Worm (Caenorhabditis elegans) whole organism, L1 larva: ENCODE data around the gene C24H11.1.

Experiments used
- C16A3.4 ChIP-seq: fragments of 150-350 bp; optimal IDR thresholded peaks from 2 replicates; lab custom pipeline; 2014; ENCODE audit warnings: missing biosample characterization, missing genetic modification characterization
- F16B12.6 ChIP-seq: fragments of 150-350 bp; optimal IDR thresholded peaks from 2 replicates; lab custom pipeline; 2014; ENCODE audit warnings: missing biosample characterization, missing genetic modification characterization
- aha-1 ChIP-seq: fragments of 150-350 bp; optimal IDR thresholded peaks from 2 replicates; lab custom pipeline; 2014; ENCODE audit warnings: missing biosample characterization, missing genetic modification characterization
- aly-2 ChIP-seq: fragments of 150-350 bp; optimal IDR thresholded peaks from 2 replicates; lab custom pipeline; 2014; ENCODE audit warnings: missing biosample characterization, missing genetic modification characterization
- ama-1 ChIP-seq: fragments of 150-350 bp; optimal IDR thresholded peaks from 2 replicates; lab custom pipeline; 2014
- ceh-8 ChIP-seq: fragments of 200-800 bp; sonication (Bioruptor generic); optimal IDR thresholded peaks from 2 replicates; lab custom pipeline; 2018; ENCODE audit warnings: mild to moderate bottlenecking, missing genetic modification characterization, moderate library complexity, missing compliant biosample characterization
- ceh-88 ChIP-seq: fragments of 200-800 bp; sonication (Bioruptor generic); IDR thresholded peaks from 2 replicates; pipeline ENCODE4 v1.3.6; 2022; ENCODE audit warnings: missing genetic modification characterization, missing compliant biosample characterization
- dpl-1 ChIP-seq, 3 experiments: fragments of 150-350 bp in 2 of 3; sonication (generic microtip) in 1 of 3; optimal IDR thresholded peaks; 2 replicates each; lab custom pipeline; 2014 to 2017; ENCODE audit warnings: missing biosample characterization in 3 of 3, missing genetic modification characterization in 3 of 3, missing genetic modification reagents in 3 of 3
- dsc-1 ChIP-seq: sonication (generic microtip); optimal IDR thresholded peaks from 2 replicates; lab custom pipeline; 2016; ENCODE audit warnings: mild to moderate bottlenecking, missing genetic modification characterization, missing compliant biosample characterization
- efl-1 ChIP-seq, 4 experiments: fragments of 150-350 bp; optimal IDR thresholded peaks in 3 of 4; peaks in 1 of 4; 1 replicate in 1 of 4; 2 replicates in 3 of 4; lab custom pipeline; 2014; ENCODE audit warnings: missing biosample characterization in 2 of 4, missing genetic modification characterization in 2 of 4, missing genetic modification reagents in 2 of 4
- elt-3 ChIP-seq, 6 experiments: fragments of 150-350 bp in 1 of 6; sonication (generic microtip); optimal IDR thresholded peaks; 2 replicates each; lab custom pipeline; 2017 to 2018; ENCODE audit warnings: missing biosample characterization in 6 of 6, missing genetic modification characterization in 6 of 6, inconsistent platforms in 1 of 6
- isw-1 ChIP-seq: fragments of 200-800 bp; sonication (Bioruptor generic); IDR thresholded peaks from 2 replicates; pipeline ENCODE4 v1.3.6; 2022; ENCODE audit warnings: missing genetic modification characterization, missing compliant biosample characterization
- jun-1 ChIP-seq: fragments of 150-350 bp; optimal IDR thresholded peaks from 2 replicates; lab custom pipeline; 2014; ENCODE audit warnings: missing biosample characterization, missing genetic modification reagents, missing genetic modification characterization
- lin-14 ChIP-seq: fragments of 200-800 bp; sonication (Bioruptor generic); optimal IDR thresholded peaks from 2 replicates; lab custom pipeline; 2018; ENCODE audit warnings: mild to moderate bottlenecking, missing genetic modification characterization, moderate library complexity, missing compliant biosample characterization
- lin-35 ChIP-seq, 2 experiments: fragments of 150-350 bp; optimal IDR thresholded peaks; 2 replicates each; lab custom pipeline; 2014; ENCODE audit warnings: missing biosample characterization in 2 of 2, missing genetic modification characterization in 2 of 2, missing genetic modification reagents in 2 of 2
- lin-39 ChIP-seq: fragments of 150-350 bp; optimal IDR thresholded peaks from 2 replicates; lab custom pipeline; 2014; ENCODE audit warnings: missing biosample characterization, missing genetic modification reagents, missing genetic modification characterization
- lir-3 ChIP-seq: sonication (generic microtip); optimal IDR thresholded peaks from 2 replicates; lab custom pipeline; 2016; ENCODE audit warnings: mild to moderate bottlenecking, missing genetic modification characterization, moderate library complexity, missing compliant biosample characterization; ENCODE audit not compliant: poor library complexity
- mdl-1 ChIP-seq, 2 experiments: fragments of 150-350 bp; optimal IDR thresholded peaks; 2 replicates each; lab custom pipeline; 2014 to 2017; ENCODE audit warnings: missing biosample characterization in 2 of 2, missing genetic modification characterization in 2 of 2, inconsistent platforms in 1 of 2
- mef-2 ChIP-seq: fragments of 150-350 bp; optimal IDR thresholded peaks from 2 replicates; lab custom pipeline; 2014; ENCODE audit warnings: missing biosample characterization, missing genetic modification characterization
- mep-1 ChIP-seq: fragments of 150-350 bp; optimal IDR thresholded peaks from 2 replicates; lab custom pipeline; 2014; ENCODE audit warnings: missing biosample characterization, missing genetic modification characterization
- nhr-71 ChIP-seq: sonication (generic microtip); optimal IDR thresholded peaks from 2 replicates; lab custom pipeline; 2016; ENCODE audit warnings: mild to moderate bottlenecking, missing genetic modification characterization, moderate library complexity, missing compliant biosample characterization
- nhr-76 ChIP-seq: sonication (generic microtip); optimal IDR thresholded peaks from 2 replicates; lab custom pipeline; 2017; ENCODE audit warnings: missing biosample characterization, missing genetic modification characterization
- nhr-85 ChIP-seq: sonication (generic microtip); peaks from one replicate; lab custom pipeline; 2016; ENCODE audit warnings: missing genetic modification characterization, inconsistent platforms, missing compliant biosample characterization
- pag-3 ChIP-seq: sonication (generic microtip); optimal IDR thresholded peaks from 2 replicates; lab custom pipeline; 2017; ENCODE audit warnings: missing genetic modification characterization, mild to moderate bottlenecking, missing compliant biosample characterization, antibody characterized with exemption, borderline replicate concordance; ENCODE audit not compliant: insufficient read depth
- skn-1 ChIP-seq: fragments of 150-350 bp; optimal IDR thresholded peaks from 2 replicates; lab custom pipeline; 2014; ENCODE audit warnings: missing biosample characterization, missing genetic modification characterization
- snpc-4 ChIP-seq: fragments of 150-350 bp; optimal IDR thresholded peaks from 2 replicates; lab custom pipeline; 2014; ENCODE audit warnings: missing biosample characterization, missing genetic modification characterization
- swsn-7 ChIP-seq: sonication (generic microtip); optimal IDR thresholded peaks from 2 replicates; lab custom pipeline; 2016; ENCODE audit warnings: missing genetic modification characterization, missing compliant biosample characterization
- xbp-1 ChIP-seq: sonication (generic microtip); optimal IDR thresholded peaks from 2 replicates; lab custom pipeline; 2016; ENCODE audit warnings: missing genetic modification characterization, missing compliant biosample characterization

Gene C24H11.1

ce11 chrIII:11792295-11793256 lies 5.1 kb downstream of the C24H11.1 start, which contains the start of gene C24H11.2 (continued):
- TF ChIP-seq F16B12.6 (tag; lab: Kevin White, UChicago) = peak; percentile 53
- TF ChIP-seq lin-35 (GFP tag; optimal IDR thresholded peaks at IDR 0.05; lab: Kevin White, UChicago) = peak; percentile 46 to 72
- peak; percentile 50 to 56 (median 55) for TF ChIP-seq dpl-1 (GFP tag; optimal IDR thresholded peaks at IDR 0.05; lab: Kevin White, UChicago)
- peak in 1 of 2 experiments; percentile 48 for TF ChIP-seq mdl-1 (tag; optimal IDR thresholded peaks at IDR 0.05; lab: Kevin White, UChicago)
- peak; percentile 56 for TF ChIP-seq C16A3.4 (tag; lab: Kevin White, UChicago)
- 0 out of 2 replicates have a peak, but pooled peaks have one; percentile 11 for TF ChIP-seq ceh-88 (GFP tag; lab: Robert Waterston, UW)
- TF ChIP-seq dsc-1 = peak; percentile 63
- peak; percentile 39 for TF ChIP-seq lir-3 (tag; lab: Kevin White, UChicago)
- peak; percentile 56 for TF ChIP-seq lin-14 (GFP tag; lab: Kevin White, UChicago)
- TF ChIP-seq mep-1 = peak; percentile 74
- peak; percentile 60 for TF ChIP-seq swsn-7 (tag; lab: Kevin White, UChicago)
- peak in 1 of 6 experiments; percentile 29 for TF ChIP-seq elt-3 (tag; optimal IDR thresholded peaks at IDR 0.05; lab: Kevin White, UChicago)
- TF ChIP-seq xbp-1 = peak; percentile 62
- TF ChIP-seq aly-2 (tag; lab: Kevin White, UChicago) = peak; percentile 17
- TF ChIP-seq nhr-76 (tag; lab: Kevin White, UChicago) = peak; percentile 11
- peak; percentile 39 for TF ChIP-seq jun-1
- TF ChIP-seq ceh-8 (GFP tag; lab: Kevin White, UChicago) = peak; percentile 14
- 0 out of 2 replicates have a peak, but pooled peaks have one; percentile 4 for TF ChIP-seq isw-1 (GFP tag; lab: Robert Waterston, UW)
- TF ChIP-seq nhr-71 (tag; lab: Kevin White, UChicago) = peak; percentile 72
- peak; percentile 74 for TF ChIP-seq nhr-85 (tag; lab: Kevin White, UChicago)
- TF ChIP-seq skn-1 (tag; lab: Kevin White, UChicago) = peak; percentile 40
- peak; percentile 94 for TF ChIP-seq snpc-4
- TF ChIP-seq lin-39 = peak; percentile 17

- no peak for TF ChIP-seq efl-1 (optimal IDR thresholded peaks at IDR 0.05; lab: Kevin White, UChicago)
- TF ChIP-seq efl-1 (GFP tag; optimal IDR thresholded peaks at IDR 0.05 in 1 of 2; lab: Kevin White, UChicago) = peak in 1 of 2 experiments; percentile 78
- TF ChIP-seq ama-1 (lab: Kevin White, UChicago) = no peak
- TF ChIP-seq pag-3 (tag; lab: Kevin White, UChicago) = no peak
- TF ChIP-seq lin-14 (GFP tag; lab: Kevin White, UChicago) = peak; percentile 69
Measured at ce11 chrIII:11794389-11794788, 6.9 kb downstream of the C24H11.1 start.

ce11 chrIII:11795448-11795847 lies 8.0 kb downstream of the C24H11.1 start, which contains the start of gene twk-39:
twk-39 (plus strand) TSS chrIII:11795748.
- TF ChIP-seq aha-1 (tag; lab: Kevin White, UChicago) (no peak), mef-2 (tag; lab: Kevin White, UChicago) (no peak)
- TF ChIP-seq, all 84 proteins: peak for 0

- TF ChIP-seq snpc-4 = no peak
- peak; percentile 15 for TF ChIP-seq dsc-1
- no peak for TF ChIP-seq jun-1
Measured at ce11 chrIII:11806695-11807094, 19.2 kb downstream of the C24H11.1 start, which contains the start of gene C18D11.7. C18D11.7 (minus strand) TSS chrIII:11806795.

ce11 chrIII:11807418-11807817 lies 19.9 kb downstream of the C24H11.1 start, which contains the start of gene C18D11.10:
C18D11.10 (plus strand) TSS chrIII:11807718.
- no peak for TF ChIP-seq snpc-4

ce11 chrIII:11808818-11809217 lies 21.3 kb downstream of the C24H11.1 start, which contains the start of gene C18D11.9:
C18D11.9 (plus strand) TSS chrIII:11809118.
- TF ChIP-seq efl-1 (optimal IDR thresholded peaks at IDR 0.05; lab: Kevin White, UChicago) (no peak), efl-1 (GFP tag; optimal IDR thresholded peaks at IDR 0.05 in 1 of 2; lab: Kevin White, UChicago) (peak in 1 of 2 experiments; percentile 31), swsn-7 (tag; lab: Kevin White, UChicago) (no peak)
